Fruit fly (Drosophila melanogaster): ENCODE measurements around the gene D19A.

dm6 chr3L:6217212-6217611, 28.3 kb upstream of the D19A start:
- TF ChIP-seq ss (GFP tag; optimal IDR thresholded peaks at IDR 0.05) (no peak), acj6 (GFP tag; optimal IDR thresholded peaks at IDR 0.05) (peak; percentile 42), Eip93F (GFP tag; optimal IDR thresholded peaks at IDR 0.05) (no peak), Met (GFP tag; optimal IDR thresholded peaks at IDR 0.05) (peak; percentile 67), Sox15 (GFP tag; optimal IDR thresholded peaks at IDR 0.05) (no peak), Smox (GFP tag; optimal IDR thresholded peaks at IDR 0.05) (no peak), fd59A (GFP tag; optimal IDR thresholded peaks at IDR 0.05) (no peak), CG6808 (GFP tag; optimal IDR thresholded peaks at IDR 0.05) (no peak), Sox102F (GFP tag; optimal IDR thresholded peaks at IDR 0.05) (peak; percentile 53), vri (GFP tag; optimal IDR thresholded peaks at IDR 0.05) (peak; percentile 29), salr (GFP tag; optimal IDR thresholded peaks at IDR 0.05) (no peak)

Data from whole organism, prepupa.